Worm (Caenorhabditis elegans) whole organism, L2 larva: Measurements from ENCODE around the gene C08H9.16.

Experiments
- C34F6.9 ChIP-seq: fragments of 150-350 bp; optimal IDR thresholded peaks from 2 replicates; lab custom pipeline; 2014; ENCODE audit warnings: missing biosample characterization, missing genetic modification characterization
- F13H6.1 ChIP-seq: sonication (generic microtip); optimal IDR thresholded peaks from 2 replicates; lab custom pipeline; 2016; ENCODE audit warnings: missing genetic modification characterization, missing compliant biosample characterization
- R02D3.7 ChIP-seq: fragments of 150-350 bp; optimal IDR thresholded peaks from 2 replicates; lab custom pipeline; 2014; ENCODE audit warnings: missing biosample characterization, missing genetic modification characterization
- Y55F3AM.14 ChIP-seq: fragments of 200-800 bp; sonication (Bioruptor generic); optimal IDR thresholded peaks from 2 replicates; lab custom pipeline; 2018; ENCODE audit warnings: mild to moderate bottlenecking, missing genetic modification characterization, missing compliant biosample characterization
- ZK546.5 ChIP-seq: sonication (generic microtip); optimal IDR thresholded peaks from 2 replicates; lab custom pipeline; 2017; ENCODE audit warnings: missing biosample characterization, missing genetic modification characterization
- alr-1 ChIP-seq: fragments of 150-350 bp; optimal IDR thresholded peaks from 2 replicates; lab custom pipeline; 2014; ENCODE audit warnings: missing biosample characterization, missing genetic modification characterization
- aly-2 ChIP-seq: fragments of 150-350 bp; optimal IDR thresholded peaks from 2 replicates; lab custom pipeline; 2014; ENCODE audit warnings: missing biosample characterization, missing genetic modification characterization
- ama-1 ChIP-seq: fragments of 150-350 bp; optimal IDR thresholded peaks from 2 replicates; lab custom pipeline; 2018; ENCODE audit warnings: inconsistent platforms
- blmp-1 ChIP-seq: sonication (generic microtip); optimal IDR thresholded peaks from 2 replicates; lab custom pipeline; 2017; ENCODE audit warnings: missing genetic modification characterization, mild to moderate bottlenecking, missing compliant biosample characterization, antibody characterized with exemption, moderate library complexity; ENCODE audit not compliant: insufficient read depth
- crh-2 ChIP-seq: sonication (generic microtip); optimal IDR thresholded peaks from 2 replicates; lab custom pipeline; 2017; ENCODE audit warnings: missing biosample characterization, missing genetic modification characterization
- egl-27 ChIP-seq: sonication (generic microtip); optimal IDR thresholded peaks from 3 replicates; lab custom pipeline; 2017; ENCODE audit warnings: missing biosample characterization, missing genetic modification reagents, missing genetic modification characterization
- elt-1 ChIP-seq: fragments of 150-350 bp; optimal IDR thresholded peaks from 2 replicates; lab custom pipeline; 2014; ENCODE audit warnings: missing biosample characterization, missing genetic modification characterization
- fos-1 ChIP-seq: fragments of 150-350 bp; optimal IDR thresholded peaks from 2 replicates; lab custom pipeline; 2014; ENCODE audit warnings: missing biosample characterization, missing genetic modification characterization
- gmeb-1 ChIP-seq: fragments of 150-350 bp; optimal IDR thresholded peaks from 2 replicates; lab custom pipeline; 2014; ENCODE audit warnings: missing biosample characterization, missing genetic modification characterization
- lin-11 ChIP-seq: fragments of 150-350 bp; sonication (generic microtip); optimal IDR thresholded peaks from 2 replicates; lab custom pipeline; 2014; ENCODE audit warnings: missing biosample characterization, missing genetic modification characterization, inconsistent platforms, mixed read lengths
- lin-13 ChIP-seq: fragments of 150-350 bp; optimal IDR thresholded peaks from 2 replicates; lab custom pipeline; 2014; ENCODE audit warnings: missing biosample characterization, missing genetic modification reagents, missing genetic modification characterization
- lin-39 ChIP-seq: fragments of 150-350 bp; optimal IDR thresholded peaks from 2 replicates; lab custom pipeline; 2014; ENCODE audit warnings: missing biosample characterization, missing genetic modification reagents, missing genetic modification characterization
- mab-5 ChIP-seq: fragments of 150-350 bp; optimal IDR thresholded peaks from 2 replicates; lab custom pipeline; 2014; ENCODE audit warnings: missing biosample characterization, missing genetic modification characterization
- mdl-1 ChIP-seq, 2 experiments: fragments of 150-350 bp in 1 of 2; sonication (generic microtip) in 1 of 2; optimal IDR thresholded peaks; 2 replicates each; lab custom pipeline; 2017; ENCODE audit warnings: missing biosample characterization in 2 of 2, missing genetic modification characterization in 2 of 2
- nhr-10 ChIP-seq: sonication (generic microtip); optimal IDR thresholded peaks from 2 replicates; lab custom pipeline; 2017; ENCODE audit warnings: missing biosample characterization, missing genetic modification characterization
- nhr-11 ChIP-seq: fragments of 150-350 bp; optimal IDR thresholded peaks from 2 replicates; lab custom pipeline; 2014; ENCODE audit warnings: missing biosample characterization, missing genetic modification characterization
- nhr-129 ChIP-seq: fragments of 150-350 bp; optimal IDR thresholded peaks from 2 replicates; lab custom pipeline; 2014; ENCODE audit warnings: missing biosample characterization, missing genetic modification characterization
- nhr-21 ChIP-seq: fragments of 150-350 bp; optimal IDR thresholded peaks from 2 replicates; lab custom pipeline; 2014; ENCODE audit warnings: missing biosample characterization, missing genetic modification characterization
- nhr-23 ChIP-seq: fragments of 150-350 bp; optimal IDR thresholded peaks from 2 replicates; lab custom pipeline; 2014; ENCODE audit warnings: missing biosample characterization, missing genetic modification reagents, missing genetic modification characterization
- nhr-237 ChIP-seq: fragments of 150-350 bp; optimal IDR thresholded peaks from 2 replicates; lab custom pipeline; 2014; ENCODE audit warnings: missing biosample characterization, missing genetic modification characterization
- nhr-25 ChIP-seq: fragments of 150-350 bp; sonication (generic microtip); optimal IDR thresholded peaks from 3 replicates; lab custom pipeline; 2014; ENCODE audit warnings: missing biosample characterization, missing genetic modification characterization
- nhr-6 ChIP-seq: fragments of 150-350 bp; optimal IDR thresholded peaks from 2 replicates; lab custom pipeline; 2014; ENCODE audit warnings: missing biosample characterization, missing genetic modification characterization
- peb-1 ChIP-seq: fragments of 150-350 bp; optimal IDR thresholded peaks from 2 replicates; lab custom pipeline; 2014; ENCODE audit warnings: missing biosample characterization, missing genetic modification characterization
- sem-4 ChIP-seq: fragments of 150-350 bp; optimal IDR thresholded peaks from 2 replicates; lab custom pipeline; 2014; ENCODE audit warnings: missing biosample characterization, missing genetic modification reagents, missing genetic modification characterization
- skn-1 ChIP-seq: sonication (generic microtip); optimal IDR thresholded peaks from 2 replicates; lab custom pipeline; 2017; ENCODE audit warnings: missing biosample characterization, missing genetic modification characterization
- sma-3 ChIP-seq: sonication (generic microtip); optimal IDR thresholded peaks from 2 replicates; lab custom pipeline; 2016; ENCODE audit warnings: missing genetic modification reagents, missing genetic modification characterization, missing compliant biosample characterization
- sma-9 ChIP-seq, 2 experiments: fragments of 150-350 bp in 1 of 2; sonication (generic microtip) in 1 of 2; optimal IDR thresholded peaks; 2 replicates each; lab custom pipeline; 2014 to 2016; ENCODE audit warnings: missing genetic modification characterization in 2 of 2, mild to moderate bottlenecking in 1 of 2, missing biosample characterization in 1 of 2, missing compliant biosample characterization in 1 of 2, missing genetic modification reagents in 1 of 2, moderate library complexity in 1 of 2
- snpc-4 ChIP-seq: fragments of 150-350 bp; optimal IDR thresholded peaks from 2 replicates; lab custom pipeline; 2014; ENCODE audit warnings: missing biosample characterization, missing genetic modification characterization
- zag-1 ChIP-seq: fragments of 150-350 bp; optimal IDR thresholded peaks from 2 replicates; lab custom pipeline; 2014; ENCODE audit warnings: missing biosample characterization, missing genetic modification characterization
- ztf-1 ChIP-seq: fragments of 200-800 bp; sonication (Bioruptor generic); conservative IDR thresholded peaks from 2 replicates; pipeline ENCODE4 v1.3.6; 2022; ENCODE audit warnings: missing genetic modification characterization, missing compliant biosample characterization
- ztf-11 ChIP-seq: sonication (generic microtip); optimal IDR thresholded peaks from 2 replicates; lab custom pipeline; 2017; ENCODE audit warnings: missing biosample characterization, missing genetic modification characterization

C08H9.16 gene

ce11 chrII:9931476-9931875 is 38.9 kb downstream of the C08H9.16 start, which contains the start of gene pho-11:
Gene pho-11, plus strand, starts transcription at chrII:9931849.
- no peak for TF ChIP-seq egl-27
- no peak for TF ChIP-seq nhr-237 (tag; lab: Kevin White, UChicago)
- TF ChIP-seq lin-11 (tag; lab: Kevin White, UChicago) = no peak
- TF ChIP-seq ama-1 (lab: Kevin White, UChicago) = no peak
- no peak for TF ChIP-seq nhr-25 (tag; lab: Kevin White, UChicago)
- no peak for TF ChIP-seq C34F6.9 (tag; lab: Kevin White, UChicago)
- no peak for TF ChIP-seq nhr-10 (tag; lab: Kevin White, UChicago)
- TF ChIP-seq peb-1 (tag; lab: Kevin White, UChicago) = no peak
- TF ChIP-seq mdl-1 (tag; optimal IDR thresholded peaks at IDR 0.05; lab: Kevin White, UChicago) = no peak
- TF ChIP-seq ztf-1 (GFP tag; lab: Robert Waterston, UW) = no peak
- TF ChIP-seq skn-1 (tag; lab: Kevin White, UChicago) = no peak
- TF ChIP-seq Y55F3AM.14 (GFP tag; lab: Kevin White, UChicago) = no peak
- TF ChIP-seq blmp-1 (tag; lab: Kevin White, UChicago) = no peak
- no peak for TF ChIP-seq lin-39 (tag; lab: Kevin White, UChicago)
- TF ChIP-seq sma-3 = no peak
- no peak for TF ChIP-seq nhr-129 (tag; lab: Kevin White, UChicago)
- TF ChIP-seq ZK546.5 = no peak
- no peak for TF ChIP-seq nhr-23 (tag; lab: Kevin White, UChicago)

DNA sequence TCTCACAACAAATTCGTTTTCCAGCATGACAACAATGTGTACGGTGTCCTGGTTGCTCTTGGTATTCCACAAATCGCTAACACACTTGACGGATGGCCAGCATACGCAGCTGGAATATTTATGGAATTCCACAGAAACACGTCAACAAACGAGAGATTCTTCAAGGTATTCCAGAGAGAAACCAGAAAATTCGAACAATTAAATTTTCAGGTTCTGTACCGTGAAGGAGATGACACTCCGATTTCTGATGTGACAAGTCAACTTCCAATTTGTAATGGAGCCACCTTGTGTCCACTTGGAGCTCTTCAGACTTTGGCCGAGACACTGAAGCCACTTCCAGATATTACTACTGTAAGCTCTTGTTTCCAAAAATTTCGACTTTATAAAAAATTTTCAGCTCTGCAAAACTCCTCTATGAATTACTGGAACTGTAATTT is 41.4 kb downstream of the C08H9.16 start:
- TF ChIP-seq lin-13 (peak; percentile 56), mdl-1 (tag; optimal IDR thresholded peaks at IDR 0.05; lab: Kevin White, UChicago) (no peak), ztf-1 (GFP tag; lab: Robert Waterston, UW) (no peak), sma-9 (GFP tag; optimal IDR thresholded peaks at IDR 0.05; lab: Kevin White, UChicago) (peak; percentile 24), sma-9 (tag; optimal IDR thresholded peaks at IDR 0.05; lab: Kevin White, UChicago) (no peak), ztf-11 (tag; lab: Kevin White, UChicago) (no peak), ama-1 (lab: Kevin White, UChicago) (peak; percentile 63), nhr-21 (tag; lab: Kevin White, UChicago) (peak; percentile 14), nhr-11 (tag; lab: Kevin White, UChicago) (peak; percentile 49), nhr-6 (peak; percentile 44), sma-3 (peak; percentile 42), nhr-10 (tag; lab: Kevin White, UChicago) (no peak), lin-39 (tag; lab: Kevin White, UChicago) (no peak), nhr-25 (tag; lab: Kevin White, UChicago) (peak; percentile 27), nhr-129 (tag; lab: Kevin White, UChicago) (no peak), blmp-1 (tag; lab: Kevin White, UChicago) (no peak), zag-1 (tag; lab: Kevin White, UChicago) (no peak), snpc-4 (tag; lab: Kevin White, UChicago) (no peak), mab-5 (no peak)

DNA sequence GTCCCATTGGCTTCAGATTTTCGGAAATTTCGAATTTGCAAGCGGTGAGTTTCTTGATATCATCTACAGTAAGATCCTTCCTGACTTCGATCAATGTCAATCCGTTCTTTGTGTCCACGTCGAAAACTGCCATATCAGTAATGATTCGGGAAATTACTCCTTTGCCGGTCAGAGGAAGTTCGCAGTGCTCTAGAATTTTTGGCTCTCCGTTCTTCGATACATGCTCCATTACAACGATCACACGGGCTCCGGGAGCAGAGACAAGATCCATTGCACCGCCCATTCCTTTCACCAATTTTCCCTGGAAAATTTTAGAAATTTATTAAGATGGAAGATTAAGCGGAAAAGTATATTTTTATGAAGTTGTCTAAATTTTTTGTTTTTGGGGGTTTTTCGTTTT is 42.0 kb downstream of the C08H9.16 start:
- no peak for TF ChIP-seq R02D3.7 (tag; lab: Kevin White, UChicago)
- TF ChIP-seq aly-2 (tag; lab: Kevin White, UChicago) = no peak
- no peak for TF ChIP-seq gmeb-1 (tag; lab: Kevin White, UChicago)
- TF ChIP-seq alr-1 (tag; lab: Kevin White, UChicago) = no peak
- no peak for TF ChIP-seq snpc-4 (tag; lab: Kevin White, UChicago)
- no peak for TF ChIP-seq elt-1 (tag; lab: Kevin White, UChicago)
- TF ChIP-seq F13H6.1 (tag; lab: Kevin White, UChicago) = no peak
- TF ChIP-seq sma-9 (GFP tag; optimal IDR thresholded peaks at IDR 0.05; lab: Kevin White, UChicago) = no peak
- no peak for TF ChIP-seq sma-9 (tag; optimal IDR thresholded peaks at IDR 0.05; lab: Kevin White, UChicago)

DNA sequence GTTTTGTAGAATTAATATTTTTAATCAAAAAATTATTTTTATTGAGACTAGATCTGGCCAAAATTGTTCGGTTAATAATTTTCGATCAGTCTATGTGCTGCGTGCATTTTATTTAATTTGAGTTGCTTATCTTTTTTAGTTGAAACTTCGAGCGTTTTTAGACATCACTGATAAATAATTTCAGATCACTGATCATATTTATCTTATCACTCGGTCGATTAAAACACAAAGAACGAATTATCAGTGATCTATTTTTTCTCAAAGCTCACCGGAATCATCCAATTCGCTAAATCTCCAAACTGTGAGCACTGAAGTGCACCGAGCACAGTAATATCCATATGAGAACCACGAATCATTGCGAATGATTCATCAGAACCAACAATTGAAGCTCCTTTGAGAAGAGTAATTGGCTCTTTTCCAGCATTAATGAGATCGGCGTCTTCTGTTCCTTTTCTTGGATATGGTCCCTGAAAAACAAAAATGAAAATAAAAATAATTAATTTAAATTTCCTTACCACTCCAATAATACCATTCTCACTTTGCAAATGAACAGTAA is 42.5 kb downstream of the C08H9.16 start:
- no peak for TF ChIP-seq Y55F3AM.14 (GFP tag; lab: Kevin White, UChicago)
- TF ChIP-seq crh-2 = peak; percentile 47
- peak; percentile 32 for TF ChIP-seq sma-9 (GFP tag; optimal IDR thresholded peaks at IDR 0.05; lab: Kevin White, UChicago)
- no peak for TF ChIP-seq sma-9 (tag; optimal IDR thresholded peaks at IDR 0.05; lab: Kevin White, UChicago)
- TF ChIP-seq sem-4 = no peak
- no peak for TF ChIP-seq ztf-1 (GFP tag; lab: Robert Waterston, UW)
- TF ChIP-seq fos-1 (tag; lab: Kevin White, UChicago) = peak; percentile 43
- TF ChIP-seq, all 48 proteins: peak for 3
